Fruit fly (Drosophila melanogaster) whole organism, prepupa: ENCODE results near the gene Gld2.

Source experiments
- CG10669 ChIP-seq: fragments of 200-800 bp; sonication (Bioruptor generic); optimal IDR thresholded peaks from 3 replicates; lab custom pipeline; 2018; ENCODE audit warnings: missing biosample characterization, mild to moderate bottlenecking, missing genetic modification characterization, moderate library complexity
- CG11294 ChIP-seq: fragments of 200-800 bp; sonication (Bioruptor generic); IDR thresholded peaks from 2 replicates; pipeline ENCODE4 v1.3.6; 2022; ENCODE audit warnings: missing biosample characterization, missing genetic modification characterization
- CG11762 ChIP-seq: fragments of 200-800 bp; sonication (Bioruptor generic); optimal IDR thresholded peaks from 3 replicates; lab custom pipeline; 2016; ENCODE audit warnings: missing biosample characterization, missing genetic modification characterization; ENCODE audit not compliant: insufficient read depth
- CG15336 ChIP-seq: fragments of 200-800 bp; sonication (Bioruptor generic); IDR thresholded peaks from 2 replicates; pipeline ENCODE4 v1.3.6; 2022; ENCODE audit warnings: missing biosample characterization, missing genetic modification characterization
- CG1621 ChIP-seq: fragments of 200-800 bp; sonication (Bioruptor generic); optimal IDR thresholded peaks from 3 replicates; lab custom pipeline; 2018; ENCODE audit warnings: missing biosample characterization, mild to moderate bottlenecking, missing genetic modification characterization
- CG3032 ChIP-seq: fragments of 200-800 bp; optimal IDR thresholded peaks from 2 replicates; lab custom pipeline; 2019; ENCODE audit warnings: missing biosample characterization, mild to moderate bottlenecking, missing genetic modification characterization, moderate library complexity
- CG31627 ChIP-seq: fragments of 200-800 bp; sonication (Bioruptor generic); optimal IDR thresholded peaks from 3 replicates; lab custom pipeline; 2016; ENCODE audit warnings: missing biosample characterization, missing genetic modification characterization
- CG34406 ChIP-seq: fragments of 200-800 bp; sonication (Bioruptor generic); optimal IDR thresholded peaks from 3 replicates; lab custom pipeline; 2016; ENCODE audit warnings: missing biosample characterization, missing genetic modification characterization
- CG3919 ChIP-seq: fragments of 200-800 bp; sonication (Bioruptor generic); optimal IDR thresholded peaks from 3 replicates; lab custom pipeline; 2016; ENCODE audit warnings: missing biosample characterization, missing genetic modification characterization
- CG4318 ChIP-seq: fragments of 200-800 bp; sonication (Bioruptor generic); optimal IDR thresholded peaks from 3 replicates; lab custom pipeline; 2017; ENCODE audit warnings: missing biosample characterization, mild to moderate bottlenecking, missing genetic modification characterization
- CG6276 ChIP-seq: fragments of 200-800 bp; sonication (Bioruptor generic); optimal IDR thresholded peaks from 2 replicates; lab custom pipeline; 2017; ENCODE audit warnings: missing biosample characterization, mild to moderate bottlenecking, missing genetic modification characterization
- CG6808 ChIP-seq: fragments of 200-800 bp; sonication (Bioruptor generic); optimal IDR thresholded peaks from 3 replicates; lab custom pipeline; 2017; ENCODE audit warnings: missing biosample characterization, missing genetic modification characterization, mild to moderate bottlenecking, moderate library complexity, missing genetic modification reagents
- CG6854 ChIP-seq: fragments of 200-800 bp; sonication (Bioruptor generic); optimal IDR thresholded peaks from 2 replicates; lab custom pipeline; 2017; ENCODE audit warnings: missing biosample characterization, mild to moderate bottlenecking, missing genetic modification characterization
- CG7368 ChIP-seq: fragments of 200-800 bp; sonication (Bioruptor generic); optimal IDR thresholded peaks from 3 replicates; lab custom pipeline; 2016; ENCODE audit warnings: missing biosample characterization, missing genetic modification characterization
- CG8119 ChIP-seq: fragments of 200-800 bp; sonication (Bioruptor generic); IDR thresholded peaks from 3 replicates; pipeline ENCODE4 v1.3.6; 2022; ENCODE audit warnings: missing biosample characterization, missing genetic modification characterization
- CG8632 ChIP-seq: fragments of 200-800 bp; sonication (Bioruptor generic); optimal IDR thresholded peaks from 3 replicates; lab custom pipeline; 2016; ENCODE audit warnings: missing biosample characterization, missing genetic modification characterization
- CG9139 ChIP-seq: fragments of 200-800 bp; sonication (Bioruptor generic); optimal IDR thresholded peaks from 3 replicates; lab custom pipeline; 2017; ENCODE audit warnings: missing biosample characterization, mild to moderate bottlenecking, missing genetic modification characterization
- Eip75B ChIP-seq: fragments of 200-800 bp; sonication (Bioruptor generic); optimal IDR thresholded peaks from 3 replicates; lab custom pipeline; 2016; ENCODE audit warnings: missing biosample characterization, missing genetic modification characterization
- Eip78C ChIP-seq: fragments of 200-800 bp; sonication (Bioruptor generic); peaks from one replicate; lab custom pipeline; 2016; ENCODE audit warnings: missing biosample characterization, missing genetic modification characterization
- Eip93F ChIP-seq: fragments of 200-800 bp; sonication (Bioruptor generic); optimal IDR thresholded peaks from 2 replicates; lab custom pipeline; 2016; ENCODE audit warnings: missing biosample characterization, mild to moderate bottlenecking, missing genetic modification characterization
- Ets21C ChIP-seq: fragments of 200-800 bp; sonication (Bioruptor generic); optimal IDR thresholded peaks from 3 replicates; lab custom pipeline; 2016; ENCODE audit warnings: missing biosample characterization, missing genetic modification characterization
- Gug ChIP-seq: fragments of 200-800 bp; sonication (Bioruptor generic); IDR thresholded peaks from 2 replicates; pipeline ENCODE4 v1.3.6; 2022; ENCODE audit warnings: missing biosample characterization, missing genetic modification characterization
- Hr38 ChIP-seq: sonication (Bioruptor generic); optimal IDR thresholded peaks from 2 replicates; lab custom pipeline; 2016; ENCODE audit warnings: missing biosample characterization, missing genetic modification characterization
- Hr4 ChIP-seq: fragments of 200-800 bp; sonication (Bioruptor generic); optimal IDR thresholded peaks from 3 replicates; lab custom pipeline; 2016; ENCODE audit warnings: missing biosample characterization, missing genetic modification characterization
- Lpt ChIP-seq: fragments of 200-800 bp; sonication (Bioruptor generic); optimal IDR thresholded peaks from 3 replicates; lab custom pipeline; 2016; ENCODE audit warnings: missing biosample characterization, missing genetic modification characterization
- OdsH ChIP-seq: fragments of 200-800 bp; sonication (Bioruptor generic); optimal IDR thresholded peaks from 3 replicates; lab custom pipeline; 2016; ENCODE audit warnings: missing biosample characterization, missing genetic modification characterization
- Sox14 ChIP-seq: fragments of 200-800 bp; sonication (Bioruptor generic); optimal IDR thresholded peaks from 3 replicates; lab custom pipeline; 2016; ENCODE audit warnings: missing biosample characterization, missing genetic modification characterization
- Sox15 ChIP-seq: fragments of 200-800 bp; sonication (Bioruptor generic); optimal IDR thresholded peaks from 3 replicates; lab custom pipeline; 2016; ENCODE audit warnings: missing biosample characterization, missing genetic modification characterization
- dsx ChIP-seq: fragments of 200-800 bp; optimal IDR thresholded peaks from 3 replicates; lab custom pipeline; 2019; ENCODE audit warnings: missing biosample characterization, mild to moderate bottlenecking, missing genetic modification characterization, moderate library complexity; ENCODE audit not compliant: poor library complexity, severe bottlenecking
- eg ChIP-seq: fragments of 200-800 bp; sonication (Bioruptor generic); IDR thresholded peaks from 3 replicates; pipeline ENCODE4 v1.3.6; 2022; ENCODE audit warnings: missing biosample characterization, missing genetic modification characterization
- esn ChIP-seq: fragments of 200-800 bp; sonication (Bioruptor generic); optimal IDR thresholded peaks from 2 replicates; lab custom pipeline; 2016; ENCODE audit warnings: missing biosample characterization, mild to moderate bottlenecking, missing genetic modification characterization, moderate library complexity
- fd85E ChIP-seq: fragments of 200-800 bp; sonication (Bioruptor generic); optimal IDR thresholded peaks from 3 replicates; lab custom pipeline; 2016; ENCODE audit warnings: missing biosample characterization, missing genetic modification characterization
- fkh ChIP-seq: fragments of 200-800 bp; sonication (Bioruptor generic); optimal IDR thresholded peaks from 3 replicates; lab custom pipeline; 2017; ENCODE audit warnings: missing biosample characterization, mild to moderate bottlenecking, missing genetic modification characterization, moderate library complexity
- lz ChIP-seq: fragments of 200-800 bp; sonication (Bioruptor generic); optimal IDR thresholded peaks from 3 replicates; lab custom pipeline; 2016; ENCODE audit warnings: missing biosample characterization, missing genetic modification characterization
- net ChIP-seq: fragments of 200-800 bp; sonication (Bioruptor generic); optimal IDR thresholded peaks from 3 replicates; lab custom pipeline; 2016; ENCODE audit warnings: missing biosample characterization, missing genetic modification characterization
- ss ChIP-seq, 2 experiments: fragments of 200-800 bp; sonication (Bioruptor generic); optimal IDR thresholded peaks; 2 replicates in 1 of 2; 3 replicates in 1 of 2; lab custom pipeline; 2017 to 2018; ENCODE audit warnings: mild to moderate bottlenecking in 2 of 2, missing biosample characterization in 2 of 2, missing genetic modification characterization in 2 of 2, moderate library complexity in 1 of 2
- svp ChIP-seq: fragments of 200-800 bp; sonication (Bioruptor generic); peaks from one replicate; lab custom pipeline; 2016; ENCODE audit warnings: missing biosample characterization, missing genetic modification characterization
- topi ChIP-seq: fragments of 200-800 bp; sonication (Bioruptor generic); optimal IDR thresholded peaks from 3 replicates; lab custom pipeline; 2016; ENCODE audit warnings: missing biosample characterization, missing genetic modification characterization

The Gld2 gene

DNA sequence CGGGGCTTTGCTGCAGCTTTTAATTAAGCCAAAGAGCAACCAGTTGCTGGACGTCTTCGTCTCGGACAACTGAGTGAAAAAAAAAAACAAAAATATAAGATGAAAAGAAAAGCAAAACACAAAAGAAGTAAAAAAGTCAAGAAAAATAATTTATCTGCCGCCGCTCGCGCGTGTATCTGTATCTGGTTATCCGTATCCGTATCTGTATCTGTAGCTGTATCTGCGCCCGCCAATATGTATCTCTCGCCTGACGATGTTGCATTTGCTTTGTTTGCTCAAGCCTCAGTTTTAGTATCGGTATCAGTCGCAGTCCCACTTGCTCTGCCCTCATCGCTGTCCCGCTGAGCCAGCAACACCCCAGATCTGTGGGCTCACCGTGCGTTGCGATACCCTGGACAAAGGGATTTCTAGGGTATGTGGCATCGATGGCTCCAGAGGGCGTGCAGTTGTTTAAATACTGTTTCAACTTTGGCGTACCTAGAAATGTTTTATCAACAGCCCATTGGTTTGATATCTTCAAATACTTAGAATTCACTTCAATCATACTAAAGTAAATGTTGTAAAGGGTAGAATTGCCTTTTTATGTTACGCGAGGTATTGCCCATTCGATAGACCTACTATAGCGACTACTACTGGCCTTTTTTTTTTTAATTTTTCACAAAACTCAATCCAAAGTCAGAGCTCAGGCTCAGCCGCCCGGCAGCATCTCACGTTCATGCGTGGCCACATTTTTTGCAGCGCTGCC lies 16.0 kb upstream of the Gld2 start (continued):
- TF ChIP-seq net (GFP tag; lab: Kevin White, UChicago) (peak; percentile 59), CG1621 (tag; lab: Kevin White, UChicago) (peak; percentile 33), CG34406 (GFP tag; lab: Kevin White, UChicago) (peak; percentile 75), Sox14 (GFP tag; lab: Kevin White, UChicago) (peak; percentile 69), CG6854 (no peak), Eip75B (GFP tag; lab: Kevin White, UChicago) (peak; percentile 74), svp (peak; percentile 79), lz (peak; percentile 77), fd85E (peak; percentile 7), eg (GFP tag; lab: Robert Waterston, UW) (no peak; the same call in 2 of the 3 replicates), CG7368 (peak; percentile 44), esn (GFP tag; lab: Kevin White, UChicago) (peak; percentile 70), CG8632 (GFP tag; lab: Kevin White, UChicago) (peak; percentile 54), Ets21C (peak; percentile 56), OdsH (GFP tag; lab: Kevin White, UChicago) (peak; percentile 74), CG3032 (tag; lab: Kevin White, UChicago) (peak; percentile 56), Lpt (GFP tag; lab: Kevin White, UChicago) (peak; percentile 45), Hr4 (GFP tag; lab: Kevin White, UChicago) (peak; percentile 66), CG6808 (GFP tag; lab: Kevin White, UChicago) (peak; percentile 61), CG31627 (GFP tag; lab: Kevin White, UChicago) (peak; percentile 50), Eip93F (no peak), topi (GFP tag; lab: Kevin White, UChicago) (peak; percentile 66), CG11762 (peak; percentile 35), dsx (GFP tag; lab: Kevin White, UChicago) (peak; percentile 5), CG8119 (GFP tag; lab: Robert Waterston, UW) (0 out of 3 replicates have a peak, but pooled peaks have one; percentile 59)

- TF ChIP-seq CG10669 (GFP tag; lab: Kevin White, UChicago): peak; percentile 2
- peak; percentile 9 for TF ChIP-seq dsx (GFP tag; lab: Kevin White, UChicago)
- peak; percentile 31 for TF ChIP-seq fkh (GFP tag; lab: Kevin White, UChicago)
- no peak for TF ChIP-seq CG3919 (GFP tag; lab: Kevin White, UChicago)
- TF ChIP-seq CG6276: peak; percentile 23
- no peak; the same call in 2 of the 3 replicates for TF ChIP-seq eg (GFP tag; lab: Robert Waterston, UW)
These were observed 15.0 kb upstream of the Gld2 start for dm6 chr3R:22196553-22197147.

DNA sequence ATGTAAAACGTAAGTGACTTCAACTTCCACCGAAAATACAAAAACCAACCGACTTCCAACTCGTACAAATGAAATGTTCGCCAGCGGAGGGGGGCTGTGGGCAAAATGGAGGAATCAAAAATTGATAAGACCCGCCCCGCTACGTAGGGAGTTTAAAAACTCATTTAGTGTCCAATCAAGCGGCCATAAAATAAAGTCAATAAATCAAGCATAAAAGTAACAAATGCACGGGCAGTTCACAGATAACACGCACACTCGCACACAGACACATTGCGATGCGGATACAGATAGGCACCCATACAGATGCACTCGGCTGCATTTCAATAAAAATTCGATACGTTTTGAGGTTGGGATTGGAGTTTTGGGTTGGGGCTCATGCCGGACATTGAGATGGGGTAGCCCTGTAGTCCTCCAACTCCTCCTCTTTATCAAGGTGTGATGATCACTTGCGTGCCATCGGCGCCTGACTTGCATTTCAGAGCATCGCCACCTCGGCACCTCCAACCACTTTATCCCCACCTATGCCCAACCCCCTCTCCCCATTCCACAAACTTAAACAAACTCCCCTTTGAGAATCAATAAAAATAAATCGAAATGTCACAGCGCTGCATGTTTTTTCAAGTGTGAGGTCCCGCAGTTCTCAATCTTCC lies 13.8 kb upstream of the Gld2 start:
- peak; percentile 54 for TF ChIP-seq CG6854
- TF ChIP-seq CG6276: peak; percentile 8
- TF ChIP-seq CG11294: no peak
- peak in 1 of 2 experiments; percentile 85 for TF ChIP-seq ss (GFP tag; optimal IDR thresholded peaks at IDR 0.05; lab: Kevin White, UChicago)
- TF ChIP-seq fkh (GFP tag; lab: Kevin White, UChicago): peak; percentile 15

dm6 chr3R:22198928-22199327 lies 12.7 kb upstream of the Gld2 start:
- TF ChIP-seq Eip78C (GFP tag; lab: Kevin White, UChicago) (no peak), Hr38 (GFP tag; lab: Kevin White, UChicago) (no peak), CG6808 (GFP tag; lab: Kevin White, UChicago) (no peak), Gug (GFP tag; lab: Robert Waterston, UW) (no peak), CG15336 (no peak), CG1621 (tag; lab: Kevin White, UChicago) (peak; percentile 51), ss (GFP tag; optimal IDR thresholded peaks at IDR 0.05; lab: Kevin White, UChicago) (peak in 1 of 2 experiments; percentile 98), CG9139 (GFP tag; lab: Kevin White, UChicago) (no peak), CG4318 (GFP tag; lab: Kevin White, UChicago) (no peak), eg (GFP tag; lab: Robert Waterston, UW) (no peak), CG31627 (GFP tag; lab: Kevin White, UChicago) (no peak), Sox15 (no peak), OdsH (GFP tag; lab: Kevin White, UChicago) (no peak), CG8632 (GFP tag; lab: Kevin White, UChicago) (no peak)
- TF ChIP-seq, all 60 proteins: peak for 2
